Worm (Caenorhabditis elegans): ENCODE data around the gene srp-1.

The srp-1 gene

DNA sequence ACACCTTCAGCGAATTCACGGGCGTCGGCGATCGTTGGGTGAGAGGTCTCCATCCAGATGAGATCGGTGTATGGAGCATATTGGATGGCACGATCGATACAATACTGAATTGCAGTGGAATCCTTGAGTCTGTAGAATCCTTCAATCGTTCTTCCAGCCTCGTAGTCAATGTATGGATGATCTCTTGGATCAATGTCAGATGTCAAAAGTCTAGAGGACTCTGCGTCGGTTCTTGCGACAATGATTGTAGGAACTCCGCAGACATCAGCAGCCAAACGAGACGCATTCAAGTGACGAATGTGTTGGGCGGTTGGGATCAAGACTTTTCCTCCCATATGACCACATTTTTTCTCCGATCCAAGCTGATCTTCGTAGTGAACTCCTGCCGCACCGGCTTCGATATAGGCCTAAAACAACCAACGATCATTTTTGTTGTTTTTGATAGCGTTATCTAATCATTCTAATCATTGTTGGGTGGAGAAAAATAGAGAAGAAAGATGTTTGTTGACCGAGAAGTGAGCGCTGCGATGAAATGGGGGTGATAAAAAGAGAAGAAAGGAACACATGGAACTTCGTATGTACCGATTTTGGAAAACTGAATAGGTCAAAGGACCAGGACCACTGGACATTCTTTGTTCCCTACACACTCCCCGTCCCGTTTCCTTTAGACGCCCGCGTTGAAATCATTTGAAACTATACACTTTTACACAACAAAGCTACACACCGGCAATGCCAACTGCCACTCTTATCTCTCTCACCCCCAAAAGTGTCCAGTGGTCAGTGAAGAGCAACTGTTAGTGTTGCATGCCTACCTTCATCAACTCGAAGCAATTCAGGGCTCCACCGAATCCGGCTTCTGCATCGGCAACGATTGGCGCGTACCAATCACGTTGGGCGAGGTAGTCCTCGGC is 26.3 kb upstream of the srp-1 start:
- TF ChIP-seq elt-3 (tag; optimal IDR thresholded peaks at IDR 0.05) (peak in 1 of 3 experiments; percentile 5), lin-15B (tag; optimal IDR thresholded peaks at IDR 0.05) (no peak), nhr-43 (tag; optimal IDR thresholded peaks at IDR 0.05; ENCODE audit: poor library complexity, severe bottlenecking) (peak; percentile 56), nhr-77 (tag; optimal IDR thresholded peaks at IDR 0.05) (no peak), sea-2 (GFP tag; optimal IDR thresholded peaks at IDR 0.05) (no peak), ceh-28 (tag; optimal IDR thresholded peaks at IDR 0.05) (no peak), nhr-23 (tag; optimal IDR thresholded peaks at IDR 0.05) (no peak), lsy-12 (tag; optimal IDR thresholded peaks at IDR 0.05) (no peak), elt-2 (tag; optimal IDR thresholded peaks at IDR 0.05) (peak; percentile 13), mml-1 (tag; optimal IDR thresholded peaks at IDR 0.05) (no peak), ztf-4 (tag; optimal IDR thresholded peaks at IDR 0.05) (no peak), pqm-1 (tag; optimal IDR thresholded peaks at IDR 0.05) (peak; percentile 17), fos-1 (tag; optimal IDR thresholded peaks at IDR 0.05) (no peak), unc-39 (tag; optimal IDR thresholded peaks at IDR 0.05) (no peak), ama-1 (optimal IDR thresholded peaks at IDR 0.05) (peak; percentile 95), zag-1 (tag; optimal IDR thresholded peaks at IDR 0.05) (no peak), nhr-25 (tag; optimal IDR thresholded peaks at IDR 0.05) (peak; percentile 25), egl-5 (tag; optimal IDR thresholded peaks at IDR 0.05) (peak; percentile 35)

DNA sequence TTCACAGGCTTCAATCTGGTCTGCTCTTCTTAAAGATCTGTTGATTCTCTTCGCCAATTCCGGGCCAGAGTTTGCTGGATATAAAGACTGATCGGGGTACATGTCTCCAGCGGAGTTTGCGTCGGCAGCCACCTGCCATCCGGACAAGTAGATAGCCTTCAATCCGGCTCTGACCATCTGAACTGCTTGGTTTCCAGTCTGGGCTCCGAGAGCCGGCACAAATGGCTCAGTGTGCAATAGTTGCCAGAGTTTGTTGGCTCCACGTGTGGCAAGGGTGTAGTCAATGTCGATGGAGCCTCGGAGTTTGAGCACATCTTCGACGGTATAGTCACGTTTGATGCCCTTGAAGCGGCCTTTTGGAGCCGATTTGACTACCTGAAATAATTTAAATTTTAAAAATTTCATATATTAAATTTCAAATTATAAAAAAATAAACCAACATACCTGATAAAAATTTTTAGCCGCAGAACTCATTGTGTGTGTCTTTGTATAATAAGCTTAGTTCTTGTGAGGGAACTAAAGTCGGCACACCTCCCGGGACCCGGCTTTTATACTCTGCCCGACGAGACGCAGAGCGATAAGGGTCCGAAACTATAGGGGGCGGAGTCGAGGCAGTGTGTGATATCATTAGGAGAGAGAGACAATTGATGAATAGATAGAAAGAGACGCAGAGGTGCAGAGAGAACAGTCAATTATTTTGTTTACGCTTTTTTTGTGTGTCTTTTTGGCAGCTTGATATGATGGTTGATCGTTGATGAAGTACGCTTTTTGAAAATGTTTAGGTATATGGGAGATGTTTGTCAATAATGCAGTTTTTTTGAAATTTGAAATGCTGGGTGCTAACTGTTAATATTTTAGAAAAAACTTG is 25.4 kb upstream of the srp-1 start, which contains the start of the genes icl-1 and srh-2:
icl-1 (minus strand) TSS at position 521 of the 868 bp plus-strand sequence.
srh-2 (plus strand) TSS at position 818 of the 868 bp plus-strand sequence.
- TF ChIP-seq sea-2 (GFP tag; optimal IDR thresholded peaks at IDR 0.05) (no peak), nhr-23 (tag; optimal IDR thresholded peaks at IDR 0.05) (peak; percentile 71), jun-1 (tag; optimal IDR thresholded peaks at IDR 0.05) (peak; percentile 43), lin-15B (tag; optimal IDR thresholded peaks at IDR 0.05) (peak; percentile 28), snpc-4 (tag; optimal IDR thresholded peaks at IDR 0.05) (no peak), hmg-11 (tag; optimal IDR thresholded peaks at IDR 0.05) (no peak), elt-2 (tag; optimal IDR thresholded peaks at IDR 0.05) (peak; percentile 83), lin-39 (tag; optimal IDR thresholded peaks at IDR 0.05) (peak; percentile 11), R02D3.7 (tag; optimal IDR thresholded peaks at IDR 0.05) (no peak), ztf-11 (tag; optimal IDR thresholded peaks at IDR 0.05) (no peak), egl-27 (tag; optimal IDR thresholded peaks at IDR 0.05) (no peak), nfya-1 (tag; optimal IDR thresholded peaks at IDR 0.05; ENCODE audit: insufficient read depth) (peak; percentile 68), pqm-1 (tag; optimal IDR thresholded peaks at IDR 0.05) (peak; percentile 65), egl-5 (tag; optimal IDR thresholded peaks at IDR 0.05) (no peak), ZK546.5 (tag; optimal IDR thresholded peaks at IDR 0.05) (no peak), ama-1 (optimal IDR thresholded peaks at IDR 0.05) (peak; percentile 92), nhr-43 (tag; optimal IDR thresholded peaks at IDR 0.05; ENCODE audit: poor library complexity, severe bottlenecking) (peak; percentile 73), elt-1 (tag; optimal IDR thresholded peaks at IDR 0.05) (no peak), ceh-28 (tag; optimal IDR thresholded peaks at IDR 0.05) (peak; percentile 67), nhr-67 (tag; optimal IDR thresholded peaks at IDR 0.05) (no peak), ceh-82 (tag; optimal IDR thresholded peaks at IDR 0.05) (no peak), ceh-9 (tag; optimal IDR thresholded peaks at IDR 0.05) (no peak), fos-1 (tag; optimal IDR thresholded peaks at IDR 0.05) (peak; percentile 15), ceh-16 (tag; optimal IDR thresholded peaks at IDR 0.05) (no peak), nhr-11 (tag; optimal IDR thresholded peaks at IDR 0.05) (no peak), pha-4 (tag; optimal IDR thresholded peaks at IDR 0.05) (peak; percentile 79), nhr-25 (tag; optimal IDR thresholded peaks at IDR 0.05) (peak; percentile 2), tbx-2 (tag; optimal IDR thresholded peaks at IDR 0.05) (peak; percentile 8), lsy-12 (tag; optimal IDR thresholded peaks at IDR 0.05) (peak; percentile 42), eor-1 (tag; optimal IDR thresholded peaks at IDR 0.05) (no peak)

Data from whole organism, L3 larva.